Worm (Caenorhabditis elegans): ENCODE results near the gene fipr-9.

DNA sequence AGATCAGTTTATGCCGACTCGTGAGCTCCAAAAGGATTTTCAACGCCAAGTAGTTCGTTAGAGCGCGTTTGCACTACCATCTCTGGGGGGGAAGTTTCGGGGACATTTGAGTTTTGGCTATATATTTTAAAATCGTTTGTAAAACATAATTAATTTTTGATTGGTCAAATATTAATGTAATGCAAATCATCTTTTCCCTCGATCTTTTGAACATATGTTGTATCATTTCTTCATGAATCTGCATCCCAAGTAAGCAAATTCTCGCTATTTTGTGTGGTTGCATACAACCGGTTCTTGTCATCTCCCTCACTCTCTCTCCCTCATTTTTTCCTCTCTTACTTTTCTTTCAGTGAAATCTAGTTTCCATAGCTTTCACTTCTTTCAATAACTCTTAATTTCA, 43.3 kb upstream of the fipr-9 start:
- no peak for TF ChIP-seq ztf-29 (GFP tag; IDR thresholded peaks at IDR 0.05)
- no peak for TF ChIP-seq flt-1 (GFP tag; IDR thresholded peaks at IDR 0.05)

Data from whole organism, midembryonic.